Worm (Caenorhabditis elegans): ENCODE results near the gene C03G6.6.

The C03G6.6 gene

ce11 chrV:7357132-7357531, at the start of gene C03G6.6:
Gene C03G6.6 (plus strand): TSS chrV:7357432.
- TF ChIP-seq snpc-4 (tag; optimal IDR thresholded peaks at IDR 0.05), result no peak
- no peak for TF ChIP-seq Y55F3AM.14 (GFP tag; optimal IDR thresholded peaks at IDR 0.05)

- TF ChIP-seq ceh-16 (tag; optimal IDR thresholded peaks at IDR 0.05) (no peak), lin-13 (GFP tag; optimal IDR thresholded peaks at IDR 0.05) (no peak)
Measured at ce11 chrV:7313233-7313632, 44.0 kb upstream of the C03G6.6 start, which contains the start of gene srx-6. Gene srx-6 (minus strand): TSS chrV:7313333.

DNA sequence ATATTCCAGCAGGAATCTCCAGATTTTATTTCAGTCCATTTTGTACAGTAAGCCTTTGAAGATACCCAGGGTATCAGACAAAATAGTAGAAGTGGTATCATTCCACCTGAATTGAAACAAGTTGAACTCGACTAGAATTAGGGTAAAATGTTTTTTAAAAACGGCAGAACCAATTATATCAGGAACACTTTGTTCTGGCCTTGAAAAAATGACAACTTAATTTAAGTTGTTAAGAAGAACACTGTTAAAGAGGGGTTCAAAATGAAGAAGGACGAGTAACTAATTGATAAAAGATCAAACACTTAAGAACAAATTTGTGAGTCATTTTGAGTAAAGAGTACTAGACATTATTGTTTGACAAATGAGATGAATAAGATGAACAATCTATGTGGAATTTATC, 36.3 kb upstream of the C03G6.6 start, which contains the start of gene lmd-4:
Gene lmd-4 (minus strand): TSS at position 101 of the 400 bp plus-strand sequence.
- TF ChIP-seq ztf-1 (GFP tag; conservative IDR thresholded peaks at IDR 0.05) (no peak), ZK546.5 (tag; optimal IDR thresholded peaks at IDR 0.05) (no peak), ceh-16 (tag; optimal IDR thresholded peaks at IDR 0.05) (no peak), nhr-6 (tag; optimal IDR thresholded peaks at IDR 0.05) (no peak), elt-3 (tag; optimal IDR thresholded peaks at IDR 0.05) (no peak), egl-27 (tag; optimal IDR thresholded peaks at IDR 0.05) (no peak), sma-9 (GFP tag; optimal IDR thresholded peaks at IDR 0.05) (no peak), sma-9 (tag; optimal IDR thresholded peaks at IDR 0.05) (no peak), alr-1 (tag; optimal IDR thresholded peaks at IDR 0.05) (no peak), unc-55 (GFP tag; optimal IDR thresholded peaks at IDR 0.05) (no peak)

DNA sequence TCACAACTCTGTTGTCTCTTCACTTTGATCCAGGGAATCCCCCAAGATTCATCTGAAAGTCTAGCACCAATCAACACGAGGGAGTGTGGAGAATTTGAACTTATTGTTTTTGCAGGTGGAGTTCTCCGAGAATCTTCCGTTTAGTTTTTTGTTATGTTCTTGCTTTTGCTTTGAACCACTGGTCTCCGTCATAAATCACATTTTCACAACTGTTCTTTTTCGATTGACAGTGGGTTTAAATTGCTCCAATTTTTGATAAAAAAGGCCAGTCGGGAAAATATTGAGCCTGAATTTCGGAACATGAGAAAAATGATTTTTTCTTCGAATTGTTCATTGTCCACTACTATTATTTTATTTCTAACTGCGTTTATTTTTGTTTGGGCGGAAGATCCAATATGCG, 35.3 kb upstream of the C03G6.6 start, which contains the start of gene F10G2.10:
Gene F10G2.10 (plus strand): TSS at position 301 of the 400 bp plus-strand sequence.
- TF ChIP-seq lin-13 (GFP tag; optimal IDR thresholded peaks at IDR 0.05), result no peak
- no peak for TF ChIP-seq F13H6.1 (tag; optimal IDR thresholded peaks at IDR 0.05)
- no peak for TF ChIP-seq sma-9 (GFP tag; optimal IDR thresholded peaks at IDR 0.05)
- TF ChIP-seq sma-9 (tag; optimal IDR thresholded peaks at IDR 0.05), result no peak

DNA sequence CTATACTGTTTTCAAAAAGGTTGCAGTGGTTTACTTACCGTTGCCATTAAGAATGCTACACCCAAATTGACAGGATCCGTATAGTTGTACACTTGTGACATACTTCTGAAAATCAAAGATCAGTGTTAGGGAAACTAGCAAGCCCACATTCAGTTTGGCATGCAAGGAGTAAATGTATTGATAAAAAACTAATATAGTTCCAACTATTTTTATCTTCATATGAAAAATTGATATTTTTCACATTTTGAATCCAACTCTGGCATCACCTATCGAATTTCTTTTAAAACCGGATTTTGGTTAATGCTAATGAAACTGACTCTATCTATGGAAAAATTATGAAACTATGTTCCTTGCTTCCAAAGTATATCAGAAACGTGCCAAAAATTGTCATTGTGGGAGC, 31.9 kb upstream of the C03G6.6 start, which contains the start of gene srx-92:
Gene srx-92 (minus strand): TSS at position 101 of the 400 bp plus-strand sequence.
- TF ChIP-seq ztf-1 (GFP tag; conservative IDR thresholded peaks at IDR 0.05) (no peak), peb-1 (tag; optimal IDR thresholded peaks at IDR 0.05) (no peak), Y55F3AM.14 (GFP tag; optimal IDR thresholded peaks at IDR 0.05) (no peak), lin-13 (GFP tag; optimal IDR thresholded peaks at IDR 0.05) (no peak), nhr-77 (tag; optimal IDR thresholded peaks at IDR 0.05) (no peak), sma-3 (GFP tag; optimal IDR thresholded peaks at IDR 0.05) (no peak), ceh-82 (tag; optimal IDR thresholded peaks at IDR 0.05) (no peak), lin-11 (tag; optimal IDR thresholded peaks at IDR 0.05) (no peak)

DNA sequence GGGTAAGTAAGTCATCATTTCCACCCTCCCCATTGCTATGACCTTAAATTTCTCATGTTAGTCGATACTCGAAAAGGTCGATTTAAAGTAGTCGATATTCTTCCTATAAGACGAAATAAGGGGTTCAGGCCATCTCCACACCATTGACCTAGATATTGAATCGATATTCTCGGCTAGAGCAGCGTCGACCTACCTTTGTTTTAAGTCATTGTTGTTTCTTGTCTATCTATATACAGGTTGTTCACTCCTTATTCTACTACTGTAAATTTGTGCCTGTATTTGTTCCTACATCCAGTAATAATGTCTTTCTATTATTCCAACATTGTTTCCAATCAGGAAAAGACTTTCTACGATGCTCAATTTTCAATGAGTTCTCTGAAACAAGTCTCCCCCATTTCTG, 30.3 kb upstream of the C03G6.6 start, which contains the start of gene F10G2.4:
Gene F10G2.4 (plus strand): TSS at position 301 of the 400 bp plus-strand sequence.
- no peak for TF ChIP-seq ztf-4 (tag; optimal IDR thresholded peaks at IDR 0.05)
- no peak for TF ChIP-seq nhr-25 (tag; optimal IDR thresholded peaks at IDR 0.05)
- TF ChIP-seq nhr-12 (tag; optimal IDR thresholded peaks at IDR 0.05), result no peak
- TF ChIP-seq sma-9 (GFP tag; optimal IDR thresholded peaks at IDR 0.05), result no peak
- no peak for TF ChIP-seq sma-9 (tag; optimal IDR thresholded peaks at IDR 0.05)
- TF ChIP-seq unc-55 (GFP tag; optimal IDR thresholded peaks at IDR 0.05), result no peak
- no peak for TF ChIP-seq ZK546.5 (tag; optimal IDR thresholded peaks at IDR 0.05)
- no peak for TF ChIP-seq snpc-4 (tag; optimal IDR thresholded peaks at IDR 0.05)
- no peak for TF ChIP-seq fos-1 (tag; optimal IDR thresholded peaks at IDR 0.05)
- no peak for TF ChIP-seq nhr-237 (tag; optimal IDR thresholded peaks at IDR 0.05)
- no peak for TF ChIP-seq nhr-23 (tag; optimal IDR thresholded peaks at IDR 0.05)
- no peak for TF ChIP-seq nhr-11 (tag; optimal IDR thresholded peaks at IDR 0.05)
- TF ChIP-seq lsy-2 (tag; optimal IDR thresholded peaks at IDR 0.05), result no peak
- no peak for TF ChIP-seq R02D3.7 (tag; optimal IDR thresholded peaks at IDR 0.05)
- no peak for TF ChIP-seq unc-62 (GFP tag; optimal IDR thresholded peaks at IDR 0.05)
- no peak for TF ChIP-seq F13H6.1 (tag; optimal IDR thresholded peaks at IDR 0.05)
- no peak for TF ChIP-seq crh-2 (tag; optimal IDR thresholded peaks at IDR 0.05)
- TF ChIP-seq skn-1 (tag; optimal IDR thresholded peaks at IDR 0.05), result no peak

ce11 chrV:7328092-7328491, 29.1 kb upstream of the C03G6.6 start, which contains the start of gene clec-7:
Gene clec-7 (plus strand): TSS chrV:7328392.
- TF ChIP-seq ztf-4 (tag; optimal IDR thresholded peaks at IDR 0.05) (no peak), nhr-23 (tag; optimal IDR thresholded peaks at IDR 0.05) (no peak), dmd-4 (tag; optimal IDR thresholded peaks at IDR 0.05) (no peak), nhr-11 (tag; optimal IDR thresholded peaks at IDR 0.05) (no peak), crh-2 (tag; optimal IDR thresholded peaks at IDR 0.05) (no peak), ztf-1 (GFP tag; conservative IDR thresholded peaks at IDR 0.05) (no peak), lsy-2 (tag; optimal IDR thresholded peaks at IDR 0.05) (no peak), lin-39 (tag; optimal IDR thresholded peaks at IDR 0.05) (no peak), egl-27 (tag; optimal IDR thresholded peaks at IDR 0.05) (no peak), C34F6.9 (tag; optimal IDR thresholded peaks at IDR 0.05) (no peak), unc-62 (GFP tag; optimal IDR thresholded peaks at IDR 0.05) (no peak), sem-4 (tag; optimal IDR thresholded peaks at IDR 0.05) (no peak), fos-1 (tag; optimal IDR thresholded peaks at IDR 0.05) (no peak)

All from whole organism, L2 larva.